Worm (Caenorhabditis elegans) whole organism, L1 larva: Measurements from ENCODE around the gene dpf-1.

Experiments
- C04F5.9 ChIP-seq: sonication (generic microtip); optimal IDR thresholded peaks from 2 replicates; lab custom pipeline; 2016; ENCODE audit warnings: missing genetic modification characterization, missing compliant biosample characterization
- nhr-11 ChIP-seq: fragments of 150-350 bp; optimal IDR thresholded peaks from 2 replicates; lab custom pipeline; 2014; ENCODE audit warnings: missing biosample characterization, missing genetic modification characterization
- nhr-76 ChIP-seq: sonication (generic microtip); optimal IDR thresholded peaks from 2 replicates; lab custom pipeline; 2017; ENCODE audit warnings: missing biosample characterization, missing genetic modification characterization
- skn-1 ChIP-seq: fragments of 150-350 bp; optimal IDR thresholded peaks from 2 replicates; lab custom pipeline; 2014; ENCODE audit warnings: missing biosample characterization, missing genetic modification characterization

- TF ChIP-seq nhr-76 = no peak
- TF ChIP-seq nhr-11 (tag; lab: Kevin White, UChicago) = no peak
- TF ChIP-seq C04F5.9 (tag; lab: Kevin White, UChicago) = no peak
- TF ChIP-seq skn-1 = no peak
These were observed 44.2 kb upstream of the dpf-1 start, which contains the start of gene fbxa-209 for ce11 chrV:15426944-15427343.
